Fruit fly (Drosophila melanogaster) whole organism, embryonic: ENCODE measurements around the gene CG31650.
A peak's percentile ranks its signal among the peaks of the same experiment; 100 is the strongest.

Source experiments
- ATbp ChIP-seq: fragments of 200-800 bp; sonication (Bioruptor generic); optimal IDR thresholded peaks from 2 replicates; lab custom pipeline; 2017; ENCODE audit warnings: missing biosample characterization, mild to moderate bottlenecking, missing genetic modification characterization, missing genetic modification reagents
- Ada2b ChIP-seq: fragments of 200-800 bp; sonication (Bioruptor generic); IDR thresholded peaks from 2 replicates; pipeline ENCODE4 v1.3.6; 2022; ENCODE audit warnings: missing biosample characterization, missing genetic modification characterization
- Adf1 ChIP-seq: fragments of 200-800 bp; sonication (Bioruptor generic); IDR thresholded peaks from 2 replicates; pipeline ENCODE4 v1.3.6; 2022; ENCODE audit warnings: missing biosample characterization, missing genetic modification characterization
- BEAF-32 ChIP-seq: fragments of 200-800 bp; sonication (Bioruptor generic); optimal IDR thresholded peaks from 3 replicates; lab custom pipeline; 2017; ENCODE audit warnings: missing biosample characterization, missing genetic modification characterization, mild to moderate bottlenecking, moderate library complexity, missing genetic modification reagents
- CG10431 ChIP-seq: fragments of 200-800 bp; sonication (Bioruptor generic); optimal IDR thresholded peaks from 3 replicates; lab custom pipeline; 2018; ENCODE audit warnings: missing biosample characterization, mild to moderate bottlenecking, missing genetic modification characterization
- CG10462 ChIP-seq: fragments of 200-800 bp; sonication (Bioruptor generic); optimal IDR thresholded peaks from 2 replicates; lab custom pipeline; 2016; ENCODE audit warnings: missing biosample characterization, missing genetic modification characterization
- CG11695 ChIP-seq: fragments of 200-800 bp; sonication (Bioruptor generic); IDR thresholded peaks from 3 replicates; pipeline ENCODE4 v1.3.6; 2022; ENCODE audit warnings: missing biosample characterization, missing genetic modification characterization
- CG12071 ChIP-seq: fragments of 200-800 bp; sonication (Bioruptor generic); optimal IDR thresholded peaks from 3 replicates; lab custom pipeline; 2018; ENCODE audit warnings: missing biosample characterization, mild to moderate bottlenecking, missing genetic modification characterization
- CG12769 ChIP-seq: fragments of 200-800 bp; sonication (Bioruptor generic); optimal IDR thresholded peaks from 2 replicates; lab custom pipeline; 2019; ENCODE audit warnings: missing biosample characterization, mild to moderate bottlenecking, missing genetic modification characterization, moderate library complexity
- CG13296 ChIP-seq: fragments of 200-800 bp; sonication (Bioruptor generic); optimal IDR thresholded peaks from 3 replicates; lab custom pipeline; 2018; ENCODE audit warnings: missing biosample characterization, mild to moderate bottlenecking, missing genetic modification characterization
- CG1647 ChIP-seq: fragments of 200-800 bp; sonication (Bioruptor generic); optimal IDR thresholded peaks from 3 replicates; lab custom pipeline; 2016; ENCODE audit warnings: missing biosample characterization, missing genetic modification characterization
- CG17359 ChIP-seq: fragments of 200-800 bp; sonication (Bioruptor generic); optimal IDR thresholded peaks from 3 replicates; lab custom pipeline; 2018; ENCODE audit warnings: missing biosample characterization, mild to moderate bottlenecking, missing genetic modification characterization, moderate library complexity
- CG30431 ChIP-seq: fragments of 200-800 bp; sonication (Bioruptor generic); optimal IDR thresholded peaks from 2 replicates; lab custom pipeline; 2017; ENCODE audit warnings: missing biosample characterization, missing genetic modification characterization
- CG3065 ChIP-seq: fragments of 200-800 bp; sonication (Bioruptor generic); optimal IDR thresholded peaks from 2 replicates; lab custom pipeline; 2016; ENCODE audit warnings: missing biosample characterization, missing genetic modification characterization
- CG31224 ChIP-seq: fragments of 200-800 bp; sonication (Bioruptor generic); IDR thresholded peaks from 2 replicates; pipeline ENCODE4 v1.3.6; 2022; ENCODE audit warnings: missing biosample characterization, missing genetic modification characterization
- CG31365 ChIP-seq: fragments of 200-800 bp; sonication (Bioruptor generic); optimal IDR thresholded peaks from 2 replicates; lab custom pipeline; 2018; ENCODE audit warnings: missing biosample characterization, mild to moderate bottlenecking, missing genetic modification characterization
- CG4617 ChIP-seq: fragments of 200-800 bp; sonication (Bioruptor generic); optimal IDR thresholded peaks from 3 replicates; lab custom pipeline; 2016; ENCODE audit warnings: missing biosample characterization, missing genetic modification characterization, borderline replicate concordance
- CG6254 ChIP-seq: fragments of 200-800 bp; sonication (Bioruptor generic); optimal IDR thresholded peaks from 3 replicates; lab custom pipeline; 2017; ENCODE audit warnings: mild to moderate bottlenecking, missing biosample characterization, missing genetic modification reagents, missing genetic modification characterization
- CG7357 ChIP-seq: fragments of 200-800 bp; sonication (Bioruptor generic); IDR thresholded peaks from 3 replicates; pipeline ENCODE4 v1.3.6; 2022; ENCODE audit warnings: missing biosample characterization, missing genetic modification characterization
- CG7556 ChIP-seq: fragments of 200-800 bp; sonication (Bioruptor generic); optimal IDR thresholded peaks from 2 replicates; lab custom pipeline; 2017; ENCODE audit warnings: missing biosample characterization, mild to moderate bottlenecking, missing genetic modification characterization
- CG9609 ChIP-seq: fragments of 200-800 bp; sonication (Bioruptor generic); optimal IDR thresholded peaks from 3 replicates; lab custom pipeline; 2016; ENCODE audit warnings: missing biosample characterization, missing genetic modification characterization
- E2f2 ChIP-seq: fragments of 200-800 bp; sonication (Bioruptor generic); IDR thresholded peaks from 2 replicates; pipeline ENCODE4 v1.3.6; 2022; ENCODE audit warnings: missing biosample characterization, missing genetic modification characterization
- Gug ChIP-seq: fragments of 200-800 bp; sonication (Bioruptor generic); IDR thresholded peaks from 4 replicates; pipeline ENCODE4 v1.3.6; 2022; ENCODE audit warnings: missing biosample characterization, missing genetic modification characterization
- H2.0 ChIP-seq: fragments of 200-800 bp; sonication (Bioruptor generic); IDR thresholded peaks from 2 replicates; pipeline ENCODE4 v1.3.6; 2022; ENCODE audit warnings: missing biosample characterization, missing genetic modification characterization
- Hr39 ChIP-seq: fragments of >200 bp; optimal IDR thresholded peaks from 2 replicates; lab custom pipeline; 2017
- Lim3 ChIP-seq: fragments of 200-800 bp; sonication (Bioruptor generic); IDR thresholded peaks from 2 replicates; pipeline ENCODE4 v1.3.6; 2022; ENCODE audit warnings: missing biosample characterization, missing genetic modification characterization
- Myb ChIP-seq: fragments of 200-800 bp; sonication (Bioruptor generic); optimal IDR thresholded peaks from 2 replicates; lab custom pipeline; 2016; ENCODE audit warnings: missing biosample characterization, missing genetic modification characterization
- Pdp1 ChIP-seq, 2 experiments: fragments of 200-800 bp; sonication (Bioruptor generic); optimal IDR thresholded peaks; 3 replicates each; lab custom pipeline; 2016; ENCODE audit warnings: missing biosample characterization in 2 of 2, missing genetic modification characterization in 2 of 2, mild to moderate bottlenecking in 1 of 2, moderate library complexity in 1 of 2
- Six4 ChIP-seq: fragments of 200-800 bp; sonication (Bioruptor generic); optimal IDR thresholded peaks from 2 replicates; lab custom pipeline; 2016; ENCODE audit warnings: missing biosample characterization, missing genetic modification characterization
- Sox102F ChIP-seq: fragments of 200-800 bp; sonication (Bioruptor generic); optimal IDR thresholded peaks from 2 replicates; lab custom pipeline; 2018; ENCODE audit warnings: missing biosample characterization, mild to moderate bottlenecking, missing genetic modification characterization, moderate library complexity
- ash1 ChIP-seq: fragments of 200-800 bp; sonication (Bioruptor generic); optimal IDR thresholded peaks from 2 replicates; lab custom pipeline; 2018; ENCODE audit warnings: missing biosample characterization, mild to moderate bottlenecking, missing genetic modification characterization
- bbx ChIP-seq: fragments of 200-800 bp; sonication (Bioruptor generic); IDR thresholded peaks from 2 replicates; pipeline ENCODE4 v1.3.6; 2022; ENCODE audit warnings: missing biosample characterization, missing genetic modification characterization; ENCODE audit not compliant: partially characterized antibody
- cad ChIP-seq: fragments of >200 bp; optimal IDR thresholded peaks from 2 replicates; lab custom pipeline; 2017; ENCODE audit warnings: missing biosample characterization, missing genetic modification characterization
- cg ChIP-seq: fragments of 200-800 bp; sonication (Bioruptor generic); optimal IDR thresholded peaks from 3 replicates; lab custom pipeline; 2019; ENCODE audit warnings: missing biosample characterization, mild to moderate bottlenecking, missing genetic modification characterization, moderate library complexity
- en ChIP-seq: fragments of 200-800 bp; sonication (Bioruptor generic); optimal IDR thresholded peaks from 2 replicates; lab custom pipeline; 2016; ENCODE audit warnings: missing biosample characterization, missing genetic modification characterization
- gcm ChIP-seq: fragments of 200-800 bp; sonication (Bioruptor generic); optimal IDR thresholded peaks from 2 replicates; lab custom pipeline; 2019; ENCODE audit warnings: missing biosample characterization, mild to moderate bottlenecking, missing genetic modification characterization, moderate library complexity
- gt ChIP-seq: fragments of 200-800 bp; sonication (Bioruptor generic); IDR thresholded peaks from 2 replicates; pipeline ENCODE4 v1.3.6; 2022; ENCODE audit warnings: missing biosample characterization, missing genetic modification characterization
- knrl ChIP-seq: fragments of 200-800 bp; sonication (Bioruptor generic); IDR thresholded peaks from 3 replicates; pipeline ENCODE4 v1.3.6; 2022; ENCODE audit warnings: missing biosample characterization, missing genetic modification characterization; ENCODE audit not compliant: partially characterized antibody
- lilli ChIP-seq: fragments of 200-800 bp; sonication (Bioruptor generic); optimal IDR thresholded peaks from 3 replicates; lab custom pipeline; 2016; ENCODE audit warnings: missing biosample characterization, missing genetic modification characterization
- maf-S ChIP-seq: fragments of 200-800 bp; sonication (Bioruptor generic); optimal IDR thresholded peaks from 2 replicates; lab custom pipeline; 2016; ENCODE audit warnings: missing biosample characterization, missing genetic modification characterization
- nmo ChIP-seq: fragments of 200-800 bp; sonication (Bioruptor generic); optimal IDR thresholded peaks from 2 replicates; lab custom pipeline; 2018; ENCODE audit warnings: missing biosample characterization, mild to moderate bottlenecking, missing genetic modification characterization, moderate library complexity
- nom ChIP-seq: fragments of 200-800 bp; sonication (Bioruptor generic); optimal IDR thresholded peaks from 2 replicates; lab custom pipeline; 2017; ENCODE audit warnings: missing biosample characterization, missing genetic modification characterization, mild to moderate bottlenecking, moderate library complexity, missing genetic modification reagents
- peb ChIP-seq: fragments of 200-800 bp; sonication (Bioruptor generic); IDR thresholded peaks from 2 replicates; pipeline ENCODE4 v1.3.6; 2022; ENCODE audit warnings: missing biosample characterization, missing genetic modification characterization
- salm ChIP-seq: fragments of 200-800 bp; sonication (Bioruptor generic); optimal IDR thresholded peaks from 2 replicates; lab custom pipeline; 2018; ENCODE audit warnings: missing biosample characterization, mild to moderate bottlenecking, missing genetic modification characterization
- slou ChIP-seq: fragments of 200-800 bp; sonication (Bioruptor generic); optimal IDR thresholded peaks from 3 replicates; lab custom pipeline; 2016; ENCODE audit warnings: missing biosample characterization, missing genetic modification characterization
- slp2 ChIP-seq: fragments of 200-800 bp; sonication (Bioruptor generic); optimal IDR thresholded peaks from 2 replicates; lab custom pipeline; 2016; ENCODE audit warnings: missing biosample characterization, missing genetic modification characterization
- ttk ChIP-seq: fragments of 200-800 bp; sonication (Bioruptor generic); IDR thresholded peaks from 2 replicates; pipeline ENCODE4 v2.1.2; 2022; ENCODE audit warnings: missing biosample characterization, missing genetic modification characterization
- tx ChIP-seq: fragments of 200-800 bp; sonication (Bioruptor generic); optimal IDR thresholded peaks from 2 replicates; lab custom pipeline; 2016; ENCODE audit warnings: missing biosample characterization, missing genetic modification characterization
- vnd ChIP-seq: fragments of 200-800 bp; sonication (Bioruptor generic); IDR thresholded peaks from 3 replicates; pipeline ENCODE4 v1.3.6; 2022; ENCODE audit warnings: missing biosample characterization, missing genetic modification characterization; ENCODE audit not compliant: partially characterized antibody
- wek ChIP-seq: fragments of 200-800 bp; sonication (Bioruptor generic); optimal IDR thresholded peaks from 3 replicates; lab custom pipeline; 2018; ENCODE audit warnings: missing biosample characterization, mild to moderate bottlenecking, missing genetic modification characterization, moderate library complexity

CG31650 gene

dm6 chr2L:5000287-5000871 lies 44.1 kb downstream of the CG31650 start:
- TF ChIP-seq Hr39 (lab: Kevin White, UChicago) (no peak), CG31365 (tag; lab: Kevin White, UChicago) (peak; percentile 32), nom (GFP tag; lab: Kevin White, UChicago) (peak; percentile 70), slp2 (GFP tag; lab: Kevin White, UChicago) (peak; percentile 62), gt (GFP tag; lab: Robert Waterston, UW) (no peak), peb (peak; percentile 78), CG9609 (GFP tag; lab: Kevin White, UChicago) (peak; percentile 84), Myb (GFP tag; lab: Kevin White, UChicago) (peak; percentile 54), CG4617 (GFP tag; lab: Kevin White, UChicago) (peak; percentile 34), CG6254 (GFP tag; lab: Kevin White, UChicago) (peak; percentile 75), CG30431 (GFP tag; lab: Kevin White, UChicago) (peak; percentile 86), gcm (GFP tag; lab: Kevin White, UChicago) (peak; percentile 89), BEAF-32 (no peak), CG12769 (tag; lab: Kevin White, UChicago) (no peak), CG13296 (peak; percentile 81), CG12071 (peak; percentile 59), nmo (peak; percentile 86), CG10431 (GFP tag; lab: Kevin White, UChicago) (peak; percentile 66), slou (GFP tag; lab: Kevin White, UChicago) (peak; percentile 44), salm (tag; lab: Kevin White, UChicago) (peak; percentile 63), cad (GFP tag; lab: Kevin White, UChicago) (no peak), vnd (GFP tag; lab: Robert Waterston, UW) (no peak), knrl (GFP tag; lab: Robert Waterston, UW) (no peak), ash1 (GFP tag; lab: Kevin White, UChicago) (no peak), Adf1 (peak; percentile 51), CG17359 (tag; lab: Kevin White, UChicago) (peak; percentile 76), Ada2b (GFP tag; lab: Robert Waterston, UW) (peak; percentile 84), E2f2 (GFP tag; lab: Robert Waterston, UW) (peak; percentile 63), CG31224 (GFP tag; lab: Robert Waterston, UW) (peak; percentile 70), bbx (no peak; the same call in 1 of the 2 replicates), CG10462 (GFP tag; lab: Kevin White, UChicago) (peak; percentile 69), CG7357 (peak; percentile 72), CG3065 (GFP tag; lab: Kevin White, UChicago) (peak; percentile 45), tx (peak; percentile 51), ATbp (GFP tag; lab: Kevin White, UChicago) (peak; percentile 77), Sox102F (GFP tag; lab: Kevin White, UChicago) (peak; percentile 77), ttk (GFP tag; lab: Robert Waterston, UW) (peak; percentile 69), cg (peak; percentile 93), maf-S (GFP tag; lab: Kevin White, UChicago) (no peak), Pdp1 (GFP tag; optimal IDR thresholded peaks at IDR 0.05; lab: Kevin White, UChicago) (peak; percentile 56 to 85), CG11695 (GFP tag; lab: Robert Waterston, UW) (peak; percentile 86), Lim3 (GFP tag; lab: Robert Waterston, UW) (no peak; the same call in 1 of the 2 replicates), wek (GFP tag; lab: Kevin White, UChicago) (no peak), H2.0 (GFP tag; lab: Robert Waterston, UW) (peak; percentile 62), CG7556 (GFP tag; lab: Kevin White, UChicago) (peak; percentile 92), Six4 (GFP tag; lab: Kevin White, UChicago) (peak; percentile 71), CG1647 (peak; percentile 61), lilli (GFP tag; lab: Kevin White, UChicago) (peak; percentile 86), en (GFP tag; lab: Kevin White, UChicago) (peak; percentile 45), Gug (peak; percentile 66)
